Fruit fly (Drosophila melanogaster): ENCODE data around the gene RhoGEF3.

RhoGEF3 gene

dm6 chr3L:248226-248758 is 28.9 kb upstream of the RhoGEF3 start (continued):
- TF ChIP-seq CG8290 (GFP tag; optimal IDR thresholded peaks at IDR 0.05) (no peak), CG8290 (tag; optimal IDR thresholded peaks at IDR 0.05) (no peak), ac (GFP tag; optimal IDR thresholded peaks at IDR 0.05) (no peak), Xrp1 (GFP tag; IDR thresholded peaks at IDR 0.05) (no peak), salm (tag; optimal IDR thresholded peaks at IDR 0.05) (no peak), Vsx1 (GFP tag; optimal IDR thresholded peaks at IDR 0.05) (no peak), CG18619 (GFP tag; optimal IDR thresholded peaks at IDR 0.05) (no peak), schlank (tag; optimal IDR thresholded peaks at IDR 0.05) (no peak), CG10267 (tag; optimal IDR thresholded peaks at IDR 0.05) (no peak), Hmx (GFP tag; optimal IDR thresholded peaks at IDR 0.05) (no peak), danr (GFP tag; IDR thresholded peaks at IDR 0.05) (no peak), Med (GFP tag) (peak; percentile 20), wor (GFP tag; IDR thresholded peaks at IDR 0.05) (no peak), CG13123 (GFP tag; optimal IDR thresholded peaks at IDR 0.05) (no peak), inv (GFP tag; IDR thresholded peaks at IDR 0.05; ENCODE audit: partially characterized antibody) (no peak), CG12299 (tag; optimal IDR thresholded peaks at IDR 0.05) (no peak), yki (optimal IDR thresholded peaks at IDR 0.05) (no peak), fd64A (GFP tag; optimal IDR thresholded peaks at IDR 0.05) (no peak), hkb (optimal IDR thresholded peaks at IDR 0.05) (no peak), hkb (GFP tag; IDR thresholded peaks at IDR 0.05) (no peak), ind (GFP tag; optimal IDR thresholded peaks at IDR 0.05) (no peak), pnt (GFP tag; optimal IDR thresholded peaks at IDR 0.05) (no peak), Meics (GFP tag; optimal IDR thresholded peaks at IDR 0.05) (no peak), CG10147 (GFP tag; optimal IDR thresholded peaks at IDR 0.05) (no peak), Taf1 (GFP tag; IDR thresholded peaks at IDR 0.05) (no peak), zen2 (GFP tag; IDR thresholded peaks at IDR 0.05; ENCODE audit: partially characterized antibody) (no peak), bbx (GFP tag; IDR thresholded peaks at IDR 0.05; ENCODE audit: partially characterized antibody) (0 out of 2 replicates have a peak, but pooled peaks have one; percentile 40), Sry-β (GFP tag; optimal IDR thresholded peaks at IDR 0.05) (no peak), pita (GFP tag; optimal IDR thresholded peaks at IDR 0.05) (peak; percentile 12)

dm6 chr3L:257618-258475 is 19.4 kb upstream of the RhoGEF3 start, which contains the start of the genes DIP2 and wac:
DIP2 (minus strand) TSS chr3L:257954.
wac (plus strand) TSS chr3L:258176.
- no peak for TF ChIP-seq lov (optimal IDR thresholded peaks at IDR 0.05)
- TF ChIP-seq lov (GFP tag; IDR thresholded peaks at IDR 0.05), result no peak
- TF ChIP-seq sisA (GFP tag; IDR thresholded peaks at IDR 0.05), result peak; percentile 79
- no peak for TF ChIP-seq CG18619 (GFP tag; optimal IDR thresholded peaks at IDR 0.05)
- peak; percentile 36 for TF ChIP-seq Adf1 (GFP tag; IDR thresholded peaks at IDR 0.05)
- peak; percentile 3 for TF ChIP-seq CG12104 (GFP tag; optimal IDR thresholded peaks at IDR 0.05)
- peak; percentile 87 for TF ChIP-seq Opbp (GFP tag; IDR thresholded peaks at IDR 0.05; ENCODE audit: partially characterized antibody)
- peak; percentile 75 for TF ChIP-seq Hr3 (GFP tag; optimal IDR thresholded peaks at IDR 0.05)
- peak; percentile 89 for TF ChIP-seq CG9797 (GFP tag; optimal IDR thresholded peaks at IDR 0.05)
- peak; percentile 49 for TF ChIP-seq cato (GFP tag; optimal IDR thresholded peaks at IDR 0.05; ENCODE audit: borderline replicate concordance)
- peak; percentile 3 for TF ChIP-seq salm (tag; optimal IDR thresholded peaks at IDR 0.05)
- no peak for TF ChIP-seq CG9215 (GFP tag; IDR thresholded peaks at IDR 0.05)
- peak; percentile 53 for TF ChIP-seq pb (GFP tag; optimal IDR thresholded peaks at IDR 0.05)
- peak; percentile 63 for TF ChIP-seq CG13296 (GFP tag; optimal IDR thresholded peaks at IDR 0.05)
- TF ChIP-seq B-H1 (GFP tag; IDR thresholded peaks at IDR 0.05), result 0 out of 3 replicates have a peak, but pooled peaks have one; percentile 17
- TF ChIP-seq CG7786 (GFP tag; optimal IDR thresholded peaks at IDR 0.05), result peak; percentile 81
- TF ChIP-seq Rfx (GFP tag; IDR thresholded peaks at IDR 0.05), result peak; percentile 92
- peak; percentile 74 for TF ChIP-seq sug (tag; optimal IDR thresholded peaks at IDR 0.05)
- TF ChIP-seq Xrp1 (GFP tag; IDR thresholded peaks at IDR 0.05), result peak; percentile 72
- TF ChIP-seq CG18262 (tag; optimal IDR thresholded peaks at IDR 0.05), result peak; percentile 64
- peak; percentile 73 for TF ChIP-seq CG7963 (GFP tag; IDR thresholded peaks at IDR 0.05; ENCODE audit: partially characterized antibody)
- no peak for TF ChIP-seq Blimp-1 (GFP tag; optimal IDR thresholded peaks at IDR 0.05)
- TF ChIP-seq CG13624 (GFP tag; optimal IDR thresholded peaks at IDR 0.05), result peak; percentile 88
- TF ChIP-seq Lim3 (GFP tag; IDR thresholded peaks at IDR 0.05), result no peak

All from whole organism, embryonic.